Fruit fly (Drosophila melanogaster) whole organism, embryonic: ENCODE data around the gene Cpr30B.
A peak's percentile ranks its signal among the peaks of the same experiment; 100 is the strongest.

Source experiments
- Awh ChIP-seq: fragments of 200-800 bp; sonication (Bioruptor generic); IDR thresholded peaks from 2 replicates; pipeline ENCODE4, ENCODE4 v1.3.6; 2022; ENCODE audit warnings: missing biosample characterization, missing genetic modification characterization
- CG10959 ChIP-seq: fragments of 200-800 bp; sonication (Bioruptor generic); IDR thresholded peaks from 2 replicates; pipeline ENCODE4 v1.3.6; 2022; ENCODE audit warnings: missing biosample characterization, missing genetic modification characterization
- CG10979 ChIP-seq: fragments of 200-800 bp; sonication (Bioruptor generic); optimal IDR thresholded peaks from 2 replicates; lab custom pipeline; 2018; ENCODE audit warnings: missing biosample characterization, mild to moderate bottlenecking, missing genetic modification characterization, moderate library complexity
- CG12744 ChIP-seq: fragments of 200-800 bp; sonication (Bioruptor generic); optimal IDR thresholded peaks from 2 replicates; lab custom pipeline; 2016; ENCODE audit warnings: missing biosample characterization, missing genetic modification characterization
- CG16779 ChIP-seq: fragments of 200-800 bp; sonication (Bioruptor generic); IDR thresholded peaks from 2 replicates; pipeline ENCODE4 v1.3.6; 2022; ENCODE audit warnings: missing biosample characterization, missing genetic modification characterization
- CG17802 ChIP-seq: fragments of 200-800 bp; sonication (Bioruptor generic); optimal IDR thresholded peaks from 2 replicates; lab custom pipeline; 2018; ENCODE audit warnings: missing biosample characterization, mild to moderate bottlenecking, missing genetic modification characterization, moderate library complexity
- CG17912 ChIP-seq: fragments of 200-800 bp; sonication (Bioruptor generic); optimal IDR thresholded peaks from 2 replicates; lab custom pipeline; 2018; ENCODE audit warnings: missing biosample characterization, mild to moderate bottlenecking, missing genetic modification characterization
- CG32772 ChIP-seq: fragments of 200-800 bp; sonication (Bioruptor generic); IDR thresholded peaks from 2 replicates; pipeline ENCODE4 v1.3.6; 2022; ENCODE audit warnings: missing biosample characterization, missing genetic modification characterization
- CG3838 ChIP-seq: fragments of 200-800 bp; sonication (Bioruptor generic); optimal IDR thresholded peaks from 3 replicates; lab custom pipeline; 2016; ENCODE audit warnings: missing biosample characterization, missing genetic modification characterization
- CG4282 ChIP-seq: fragments of 200-800 bp; sonication (Bioruptor generic); optimal IDR thresholded peaks from 2 replicates; lab custom pipeline; 2016; ENCODE audit warnings: missing biosample characterization, missing genetic modification characterization
- CG4404 ChIP-seq: fragments of 200-800 bp; sonication (Bioruptor generic); IDR thresholded peaks from 2 replicates; pipeline ENCODE4 v1.3.6; 2022; ENCODE audit warnings: missing biosample characterization, missing genetic modification characterization
- CG6272 ChIP-seq: fragments of 200-800 bp; sonication (Bioruptor generic); IDR thresholded peaks from 2 replicates; pipeline ENCODE4 v1.3.6; 2022; ENCODE audit warnings: missing biosample characterization, missing genetic modification characterization
- CG7372 ChIP-seq: fragments of 200-800 bp; sonication (Bioruptor generic); IDR thresholded peaks from 2 replicates; pipeline ENCODE4 v1.3.6; 2022; ENCODE audit warnings: missing biosample characterization, missing genetic modification characterization
- CG8281 ChIP-seq: fragments of 200-800 bp; sonication (Bioruptor generic); optimal IDR thresholded peaks from 2 replicates; lab custom pipeline; 2018; ENCODE audit warnings: missing biosample characterization, mild to moderate bottlenecking, missing genetic modification characterization, moderate library complexity
- CG8478 ChIP-seq: fragments of >200 bp; optimal IDR thresholded peaks from 2 replicates; lab custom pipeline; 2018
- CG9876 ChIP-seq: fragments of 200-800 bp; sonication (Bioruptor generic); optimal IDR thresholded peaks from 2 replicates; lab custom pipeline; 2016; ENCODE audit warnings: missing biosample characterization, missing genetic modification characterization
- CHES-1-like ChIP-seq: fragments of 200-800 bp; sonication (Bioruptor generic); optimal IDR thresholded peaks from 2 replicates; lab custom pipeline; 2016; ENCODE audit warnings: missing biosample characterization, missing genetic modification characterization
- Fer1 ChIP-seq: fragments of 200-800 bp; sonication (Bioruptor generic); optimal IDR thresholded peaks from 2 replicates; lab custom pipeline; 2017; ENCODE audit warnings: missing biosample characterization, mild to moderate bottlenecking, missing genetic modification characterization
- Jarid2 ChIP-seq: fragments of 200-800 bp; sonication (Bioruptor generic); optimal IDR thresholded peaks from 3 replicates; lab custom pipeline; 2017; ENCODE audit warnings: mild to moderate bottlenecking, missing biosample characterization, missing genetic modification reagents, missing genetic modification characterization
- Lim3 ChIP-seq: fragments of 200-800 bp; sonication (Bioruptor generic); IDR thresholded peaks from 2 replicates; pipeline ENCODE4 v1.3.6; 2022; ENCODE audit warnings: missing biosample characterization, missing genetic modification characterization
- MBD-R2 ChIP-seq: fragments of 200-800 bp; sonication (Bioruptor generic); IDR thresholded peaks from 2 replicates; pipeline ENCODE4 v1.3.6; 2022; ENCODE audit warnings: missing biosample characterization, missing genetic modification characterization
- Med ChIP-seq: fragments of 200-800 bp; sonication (Bioruptor generic); peaks from one replicate; lab custom pipeline; 2016; ENCODE audit warnings: missing biosample characterization, missing genetic modification characterization, mild to moderate bottlenecking, inconsistent platforms, moderate library complexity
- Mrtf ChIP-seq: fragments of 200-800 bp; sonication (Bioruptor generic); IDR thresholded peaks from 3 replicates; pipeline ENCODE4 v1.3.6; 2022; ENCODE audit warnings: missing biosample characterization, missing genetic modification characterization
- Nf-YB ChIP-seq: fragments of 200-800 bp; sonication (Bioruptor generic); optimal IDR thresholded peaks from 3 replicates; lab custom pipeline; 2019; ENCODE audit warnings: missing biosample characterization, mild to moderate bottlenecking, missing genetic modification characterization, moderate library complexity
- Oaz ChIP-seq: fragments of 200-800 bp; sonication (Bioruptor generic); IDR thresholded peaks from 2 replicates; pipeline ENCODE4 v1.3.6; 2022; ENCODE audit warnings: missing biosample characterization, missing genetic modification characterization
- Optix ChIP-seq: fragments of 200-800 bp; sonication (Bioruptor generic); IDR thresholded peaks from 3 replicates; pipeline ENCODE4 v1.3.6; 2022; ENCODE audit warnings: missing biosample characterization, missing genetic modification characterization
- Ravus ChIP-seq: fragments of 200-800 bp; sonication (Bioruptor generic); IDR thresholded peaks from 2 replicates; pipeline ENCODE4 v1.3.6; 2022; ENCODE audit warnings: missing biosample characterization, missing genetic modification characterization
- Sox100B ChIP-seq: fragments of 200-800 bp; sonication (Bioruptor generic); optimal IDR thresholded peaks from 3 replicates; lab custom pipeline; 2018; ENCODE audit warnings: missing biosample characterization, mild to moderate bottlenecking, missing genetic modification characterization
- Xrp1 ChIP-seq: fragments of 200-800 bp; sonication (Bioruptor generic); IDR thresholded peaks from 2 replicates; pipeline ENCODE4 v1.3.6; 2022; ENCODE audit warnings: missing biosample characterization, missing genetic modification characterization
- ap ChIP-seq: fragments of 200-800 bp; sonication (Bioruptor generic); IDR thresholded peaks from 2 replicates; pipeline ENCODE4 v1.3.6; 2022; ENCODE audit warnings: missing biosample characterization, missing genetic modification characterization
- caup ChIP-seq: fragments of 200-800 bp; sonication (Bioruptor generic); optimal IDR thresholded peaks from 3 replicates; lab custom pipeline; 2017; ENCODE audit warnings: missing biosample characterization, mild to moderate bottlenecking, missing genetic modification characterization, moderate library complexity; ENCODE audit not compliant: severe bottlenecking
- chinmo ChIP-seq: fragments of 200-800 bp; sonication (Bioruptor generic); IDR thresholded peaks from 4 replicates; pipeline ENCODE4 v1.3.6; 2022; ENCODE audit warnings: missing biosample characterization, missing genetic modification characterization; ENCODE audit not compliant: partially characterized antibody
- cwo ChIP-seq: fragments of 200-800 bp; sonication (Bioruptor generic); optimal IDR thresholded peaks from 3 replicates; lab custom pipeline; 2017; ENCODE audit warnings: missing biosample characterization, missing genetic modification characterization, mild to moderate bottlenecking, moderate library complexity, missing genetic modification reagents
- emc ChIP-seq: fragments of 200-800 bp; sonication (Bioruptor generic); optimal IDR thresholded peaks from 2 replicates; lab custom pipeline; 2016; ENCODE audit warnings: missing biosample characterization, missing genetic modification characterization
- ems ChIP-seq: fragments of 200-800 bp; sonication (Bioruptor generic); optimal IDR thresholded peaks from 3 replicates; lab custom pipeline; 2016; ENCODE audit warnings: missing biosample characterization, missing genetic modification characterization
- eyg ChIP-seq: fragments of 200-800 bp; sonication (Bioruptor generic); optimal IDR thresholded peaks from 3 replicates; lab custom pipeline; 2016; ENCODE audit warnings: missing biosample characterization, missing genetic modification characterization
- gcm ChIP-seq: fragments of 200-800 bp; sonication (Bioruptor generic); optimal IDR thresholded peaks from 2 replicates; lab custom pipeline; 2019; ENCODE audit warnings: missing biosample characterization, mild to moderate bottlenecking, missing genetic modification characterization, moderate library complexity
- gcm2 ChIP-seq: fragments of 200-800 bp; sonication (Bioruptor generic); optimal IDR thresholded peaks from 2 replicates; lab custom pipeline; 2016; ENCODE audit warnings: missing biosample characterization, missing genetic modification characterization
- grau ChIP-seq: fragments of 200-800 bp; optimal IDR thresholded peaks from 3 replicates; lab custom pipeline; 2019; ENCODE audit warnings: missing biosample characterization, mild to moderate bottlenecking, missing genetic modification characterization, moderate library complexity
- gsb-n ChIP-seq: fragments of 200-800 bp; sonication (Bioruptor generic); optimal IDR thresholded peaks from 3 replicates; lab custom pipeline; 2018; ENCODE audit warnings: missing biosample characterization, mild to moderate bottlenecking, missing genetic modification characterization
- lbe ChIP-seq: fragments of 200-800 bp; sonication (Bioruptor generic); optimal IDR thresholded peaks from 2 replicates; lab custom pipeline; 2016; ENCODE audit warnings: missing biosample characterization, mild to moderate bottlenecking, missing genetic modification characterization
- lilli ChIP-seq: fragments of 200-800 bp; sonication (Bioruptor generic); optimal IDR thresholded peaks from 3 replicates; lab custom pipeline; 2016; ENCODE audit warnings: missing biosample characterization, missing genetic modification characterization
- mam ChIP-seq: fragments of 200-800 bp; sonication (Bioruptor generic); optimal IDR thresholded peaks from 3 replicates; lab custom pipeline; 2016; ENCODE audit warnings: missing biosample characterization, missing genetic modification characterization
- odd ChIP-seq: fragments of 200-800 bp; sonication (Bioruptor generic); optimal IDR thresholded peaks from 2 replicates; lab custom pipeline; 2017; ENCODE audit warnings: missing biosample characterization, mild to moderate bottlenecking, missing genetic modification characterization
- pita ChIP-seq: fragments of 200-800 bp; sonication (Bioruptor generic); optimal IDR thresholded peaks from 2 replicates; lab custom pipeline; 2017; ENCODE audit warnings: missing biosample characterization, mild to moderate bottlenecking, missing genetic modification characterization
- repo ChIP-seq: fragments of 200-800 bp; sonication (Bioruptor generic); optimal IDR thresholded peaks from 2 replicates; lab custom pipeline; 2016; ENCODE audit warnings: missing biosample characterization, missing genetic modification characterization
- sens ChIP-seq: fragments of 200-800 bp; sonication (Bioruptor generic); peaks from one replicate; lab custom pipeline; 2016; ENCODE audit warnings: missing biosample characterization, missing genetic modification characterization
- sisA ChIP-seq: fragments of 200-800 bp; sonication (Bioruptor generic); IDR thresholded peaks from 2 replicates; pipeline ENCODE4 v1.3.6; 2022; ENCODE audit warnings: missing biosample characterization, missing genetic modification characterization
- sob ChIP-seq: fragments of 200-800 bp; sonication (Bioruptor generic); IDR thresholded peaks from 2 replicates; pipeline ENCODE4 v1.3.6; 2022; ENCODE audit warnings: missing biosample characterization, missing genetic modification characterization
- stc ChIP-seq: fragments of 200-800 bp; sonication (Bioruptor generic); IDR thresholded peaks from 2 replicates; pipeline ENCODE4 v1.3.6; 2022; ENCODE audit warnings: missing biosample characterization, missing genetic modification characterization
- stwl ChIP-seq: fragments of 200-800 bp; sonication (Bioruptor generic); optimal IDR thresholded peaks from 3 replicates; lab custom pipeline; 2018; ENCODE audit warnings: missing biosample characterization, mild to moderate bottlenecking, missing genetic modification characterization, moderate library complexity
- ttk ChIP-seq: fragments of 200-800 bp; sonication (Bioruptor generic); IDR thresholded peaks from 2 replicates; pipeline ENCODE4 v2.1.2; 2022; ENCODE audit warnings: missing biosample characterization, missing genetic modification characterization
- usp ChIP-seq: fragments of >200 bp; optimal IDR thresholded peaks from 2 replicates; lab custom pipeline; 2017; ENCODE audit warnings: missing biosample characterization, missing genetic modification characterization

Cpr30B gene

DNA sequence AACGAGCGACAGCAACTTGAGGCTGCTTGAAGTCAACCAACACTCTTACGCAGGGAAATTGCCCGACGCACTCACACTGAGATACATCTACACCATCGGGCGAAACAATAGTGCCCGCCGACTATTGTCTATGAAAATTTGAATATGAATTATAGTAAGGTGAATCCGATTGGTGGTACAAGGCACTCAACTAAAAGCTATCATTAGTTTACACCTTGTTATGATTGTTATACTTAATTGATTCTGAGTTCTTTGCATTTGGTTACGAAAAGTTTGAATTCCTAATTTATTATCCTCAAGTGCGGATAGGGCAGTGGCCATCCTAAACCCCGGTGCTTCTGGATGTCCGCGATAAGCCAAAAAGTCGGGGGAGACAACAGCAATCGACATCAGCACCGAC lies 20.0 kb downstream of the Cpr30B start (continued):
- TF ChIP-seq CG12744 (GFP tag; lab: Kevin White, UChicago) (no peak), odd (GFP tag; lab: Kevin White, UChicago) (no peak), CG7372 (no peak), MBD-R2 (GFP tag; lab: Robert Waterston, UW) (no peak), CHES-1-like (GFP tag; lab: Kevin White, UChicago) (no peak), CG6272 (no peak), ttk (GFP tag; lab: Robert Waterston, UW) (no peak), Lim3 (GFP tag; lab: Robert Waterston, UW) (no peak), lilli (GFP tag; lab: Kevin White, UChicago) (no peak), CG4282 (no peak), grau (no peak), ap (GFP tag; lab: Robert Waterston, UW) (no peak), gcm (GFP tag; lab: Kevin White, UChicago) (no peak), Xrp1 (no peak), repo (GFP tag; lab: Kevin White, UChicago) (no peak), CG17912 (GFP tag; lab: Kevin White, UChicago) (no peak), Fer1 (GFP tag; lab: Kevin White, UChicago) (peak; percentile 36), gsb-n (tag; lab: Kevin White, UChicago) (no peak), caup (GFP tag; lab: Kevin White, UChicago) (no peak), Optix (no peak)
- TF ChIP-seq, all 482 proteins: peak for 20

DNA sequence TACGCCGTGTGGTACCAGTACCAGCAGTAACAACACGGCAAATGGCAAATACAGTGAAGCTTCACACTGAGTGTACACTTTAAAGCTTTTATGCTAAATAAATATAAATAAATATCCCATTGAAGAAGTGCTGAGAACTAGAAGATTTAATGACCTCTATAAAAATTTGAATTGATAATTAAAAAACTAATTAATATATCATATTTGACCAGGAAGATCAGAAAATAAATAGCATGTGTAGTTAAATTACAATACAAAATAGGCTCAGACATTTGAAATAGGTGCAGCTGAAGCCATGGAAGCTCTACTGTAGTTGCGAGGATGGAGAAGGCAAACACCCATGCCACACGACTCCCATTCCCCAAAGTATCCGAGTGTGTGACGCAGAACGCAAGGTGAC lies 21.8 kb downstream of the Cpr30B start:
- TF ChIP-seq Oaz (GFP tag; lab: Robert Waterston, UW), result no peak
- TF ChIP-seq CG8281 (tag; lab: Kevin White, UChicago), result no peak
- TF ChIP-seq CG3838 (GFP tag; lab: Kevin White, UChicago), result no peak
- TF ChIP-seq Sox100B (GFP tag; lab: Kevin White, UChicago), result peak; percentile 37
- no peak for TF ChIP-seq CG32772 (GFP tag; lab: Robert Waterston, UW)
- TF ChIP-seq pita, result no peak
- no peak for TF ChIP-seq chinmo (GFP tag; lab: Robert Waterston, UW)
- no peak for TF ChIP-seq Ravus (GFP tag; lab: Robert Waterston, UW)
- TF ChIP-seq ems, result no peak
- no peak for TF ChIP-seq Mrtf (GFP tag; lab: Robert Waterston, UW)
- no peak for TF ChIP-seq stwl
- peak; percentile 85 for TF ChIP-seq grau
- no peak for TF ChIP-seq ap (GFP tag; lab: Robert Waterston, UW)
- no peak for TF ChIP-seq usp (GFP tag; lab: Kevin White, UChicago)
- TF ChIP-seq CG10979 (tag; lab: Kevin White, UChicago), result peak; percentile 17
- TF ChIP-seq lbe (GFP tag; lab: Kevin White, UChicago), result no peak
- TF ChIP-seq sens, result peak; percentile 72
- no peak for TF ChIP-seq CG16779 (GFP tag; lab: Robert Waterston, UW)
- no peak for TF ChIP-seq mam
- TF ChIP-seq CG10959 (GFP tag; lab: Robert Waterston, UW), result no peak
- TF ChIP-seq sisA (GFP tag; lab: Robert Waterston, UW), result 0 out of 2 replicates have a peak, but pooled peaks have one; percentile 35
- TF ChIP-seq emc (GFP tag; lab: Kevin White, UChicago), result no peak
- no peak for TF ChIP-seq Nf-YB (GFP tag; lab: Kevin White, UChicago)
- TF ChIP-seq Med (GFP tag; lab: Kevin White, UChicago), result no peak
- TF ChIP-seq cwo (GFP tag; lab: Kevin White, UChicago), result peak; percentile 34
- no peak for TF ChIP-seq sob (GFP tag; lab: Robert Waterston, UW)
- no peak for TF ChIP-seq Jarid2
- peak; percentile 56 for TF ChIP-seq gcm (GFP tag; lab: Kevin White, UChicago)
- TF ChIP-seq CG9876 (GFP tag; lab: Kevin White, UChicago), result no peak
- no peak for TF ChIP-seq Awh (GFP tag; lab: Robert Waterston, UW)
- TF ChIP-seq CG6272, result no peak
- no peak for TF ChIP-seq stc
- no peak for TF ChIP-seq CG17802
- TF ChIP-seq gcm2 (GFP tag; lab: Kevin White, UChicago), result no peak
- TF ChIP-seq CG8478, result no peak
- no peak for TF ChIP-seq eyg
- no peak for TF ChIP-seq CG4404 (GFP tag; lab: Robert Waterston, UW)
